Worm (Caenorhabditis elegans) whole organism, L4 larva: Measurements from ENCODE around the gene srh-140.
"Not testable (repeated sequence)": the region's sequence is repeated elsewhere in the genome, so short reads cannot be mapped to it uniquely, and the experiment has no call there.

Experiments used
- D1046.2 ChIP-seq: fragments of 200-800 bp; sonication (Bioruptor generic); IDR thresholded peaks from 2 replicates; pipeline ENCODE4 v1.3.6; 2022; ENCODE audit warnings: missing genetic modification characterization, missing compliant biosample characterization
- F26F4.8 ChIP-seq: fragments of 200-800 bp; sonication (Bioruptor generic); conservative IDR thresholded peaks from 2 replicates; pipeline ENCODE4 v1.3.6; 2022; ENCODE audit warnings: missing genetic modification characterization, missing compliant biosample characterization
- F44E2.7 ChIP-seq: fragments of 200-800 bp; sonication (Bioruptor generic); IDR thresholded peaks from 2 replicates; pipeline ENCODE4 v2.1.2; 2022; ENCODE audit warnings: missing genetic modification characterization, missing compliant biosample characterization
- F49E8.2 ChIP-seq: sonication (generic microtip); optimal IDR thresholded peaks from 2 replicates; lab custom pipeline; 2016; ENCODE audit warnings: missing compliant biosample characterization, mild to moderate bottlenecking, missing genetic modification characterization, borderline replicate concordance
- T26A8.4 ChIP-seq: fragments of 200-800 bp; sonication (Bioruptor generic); IDR thresholded peaks from 2 replicates; pipeline ENCODE4 v1.3.6; 2022; ENCODE audit warnings: missing genetic modification characterization, missing compliant biosample characterization
- Y105C5A.15 ChIP-seq: fragments of 200-800 bp; sonication (Bioruptor generic); IDR thresholded peaks from 2 replicates; pipeline ENCODE4 v1.3.6; 2022; ENCODE audit warnings: missing genetic modification characterization, missing compliant biosample characterization
- Y48G9A.11 ChIP-seq: fragments of 200-800 bp; sonication (Bioruptor generic); IDR thresholded peaks from 2 replicates; pipeline ENCODE4 v1.3.6; 2022; ENCODE audit warnings: missing genetic modification reagents, missing genetic modification characterization, missing compliant biosample characterization
- Y75B8A.6 ChIP-seq: fragments of 200-800 bp; sonication (Bioruptor generic); IDR thresholded peaks from 2 replicates; pipeline ENCODE4 v1.3.6; 2022; ENCODE audit warnings: missing genetic modification reagents, missing genetic modification characterization, missing compliant biosample characterization
- ZK337.2 ChIP-seq: fragments of 200-800 bp; sonication (Bioruptor generic); IDR thresholded peaks from 2 replicates; pipeline ENCODE4 v1.3.6; 2022; ENCODE audit warnings: missing genetic modification reagents, missing genetic modification characterization, missing compliant biosample characterization
- arid-1 ChIP-seq: fragments of 200-800 bp; sonication (Bioruptor generic); conservative IDR thresholded peaks from 2 replicates; pipeline ENCODE4 v1.3.6; 2022; ENCODE audit warnings: missing genetic modification reagents, missing genetic modification characterization, missing compliant biosample characterization
- ceh-20 ChIP-seq: fragments of 200-800 bp; sonication (Bioruptor generic); IDR thresholded peaks from 2 replicates; pipeline ENCODE4 v1.3.6; 2022; ENCODE audit warnings: missing genetic modification reagents, missing genetic modification characterization, missing compliant biosample characterization
- ceh-44 ChIP-seq: fragments of 200-800 bp; sonication (Bioruptor generic); IDR thresholded peaks from 2 replicates; pipeline ENCODE4 v1.3.6; 2022; ENCODE audit warnings: missing genetic modification reagents, missing genetic modification characterization, missing compliant biosample characterization
- ctbp-1 ChIP-seq: fragments of 200-800 bp; sonication (Bioruptor generic); IDR thresholded peaks from 2 replicates; pipeline ENCODE4 v1.3.6; 2022; ENCODE audit warnings: missing genetic modification reagents, missing genetic modification characterization, missing compliant biosample characterization
- daf-8 ChIP-seq: fragments of 200-800 bp; sonication (Bioruptor generic); IDR thresholded peaks from 2 replicates; pipeline ENCODE4 v1.3.6; 2022; ENCODE audit warnings: missing genetic modification characterization, missing compliant biosample characterization
- dmd-6 ChIP-seq: fragments of 200-800 bp; sonication (Bioruptor generic); IDR thresholded peaks from 2 replicates; pipeline ENCODE4 v1.3.6; 2022; ENCODE audit warnings: missing genetic modification reagents, missing genetic modification characterization, missing compliant biosample characterization
- dmd-8 ChIP-seq: fragments of 200-800 bp; sonication (Bioruptor generic); IDR thresholded peaks from 2 replicates; pipeline ENCODE4 v1.3.6; 2022; ENCODE audit warnings: missing genetic modification characterization, missing compliant biosample characterization
- dmd-9 ChIP-seq: fragments of 200-800 bp; sonication (Bioruptor generic); IDR thresholded peaks from 2 replicates; pipeline ENCODE4 v1.3.6; 2022; ENCODE audit warnings: missing genetic modification reagents, missing genetic modification characterization, missing compliant biosample characterization
- egl-43 ChIP-seq: fragments of 200-800 bp; sonication (Bioruptor generic); IDR thresholded peaks from 2 replicates; pipeline ENCODE4 v1.3.6; 2022; ENCODE audit warnings: missing genetic modification reagents, missing genetic modification characterization, missing compliant biosample characterization
- lim-7 ChIP-seq: fragments of 200-800 bp; sonication (Bioruptor generic); IDR thresholded peaks from 2 replicates; pipeline ENCODE4 v1.3.6; 2022; ENCODE audit warnings: missing genetic modification characterization, missing compliant biosample characterization
- lin-1 ChIP-seq: fragments of 200-800 bp; sonication (Bioruptor generic); IDR thresholded peaks from 2 replicates; pipeline ENCODE4 v1.3.6; 2022; ENCODE audit warnings: missing genetic modification reagents, missing genetic modification characterization, missing compliant biosample characterization
- lin-29 ChIP-seq: fragments of 200-800 bp; sonication (Bioruptor generic); IDR thresholded peaks from 2 replicates; pipeline ENCODE4 v1.3.6; 2022; ENCODE audit warnings: missing genetic modification reagents, missing genetic modification characterization, missing compliant biosample characterization
- lin-38 ChIP-seq: fragments of 200-800 bp; sonication (Bioruptor generic); IDR thresholded peaks from 2 replicates; pipeline ENCODE4 v1.3.6; 2022; ENCODE audit warnings: missing genetic modification reagents, missing genetic modification characterization, missing compliant biosample characterization
- madf-5 ChIP-seq, 2 experiments: fragments of 200-800 bp; sonication (Bioruptor generic); IDR thresholded peaks; 2 replicates each; pipeline ENCODE4 v1.3.6; 2022; ENCODE audit warnings: missing compliant biosample characterization in 2 of 2, missing genetic modification characterization in 2 of 2
- madf-9 ChIP-seq: fragments of 200-800 bp; sonication (Bioruptor generic); conservative IDR thresholded peaks from 2 replicates; pipeline ENCODE4 v1.3.6; 2022; ENCODE audit warnings: missing genetic modification reagents, missing genetic modification characterization, missing compliant biosample characterization
- mdt-29 ChIP-seq: fragments of 200-800 bp; sonication (Bioruptor generic); IDR thresholded peaks from 2 replicates; pipeline ENCODE4 v1.3.6; 2022; ENCODE audit warnings: missing genetic modification reagents, missing genetic modification characterization, missing compliant biosample characterization
- nhr-41 ChIP-seq: fragments of 200-800 bp; sonication (Bioruptor generic); IDR thresholded peaks from 2 replicates; pipeline ENCODE4 v1.3.6; 2022; ENCODE audit warnings: missing genetic modification reagents, missing genetic modification characterization, missing compliant biosample characterization
- nhr-42 ChIP-seq: fragments of 200-800 bp; sonication (Bioruptor generic); IDR thresholded peaks from 2 replicates; pipeline ENCODE4 v1.3.6; 2022; ENCODE audit warnings: missing genetic modification characterization, missing compliant biosample characterization
- pha-4 ChIP-seq, 2 experiments: fragments of 150-350 bp in 1 of 2; fragments of 200-800 bp in 1 of 2; sonication (Bioruptor generic) in 1 of 2; IDR thresholded peaks in 1 of 2; optimal IDR thresholded peaks in 1 of 2; 2 replicates each; pipeline versions ENCODE4 v1.3.6 to Lab custom; 2014 to 2022; ENCODE audit warnings: missing genetic modification characterization in 2 of 2, missing genetic modification reagents in 2 of 2, missing biosample characterization in 1 of 2, missing compliant biosample characterization in 1 of 2
- php-3 ChIP-seq: fragments of 200-800 bp; sonication (Bioruptor generic); IDR thresholded peaks from 2 replicates; pipeline ENCODE4 v1.3.6; 2022; ENCODE audit warnings: missing genetic modification reagents, missing genetic modification characterization, missing compliant biosample characterization
- saeg-2 ChIP-seq: fragments of 200-800 bp; sonication (Bioruptor generic); IDR thresholded peaks from 2 replicates; pipeline ENCODE4 v1.3.6; 2022; ENCODE audit warnings: missing genetic modification reagents, missing genetic modification characterization, missing compliant biosample characterization
- set-16 ChIP-seq: fragments of 200-800 bp; sonication (Bioruptor generic); IDR thresholded peaks from 2 replicates; pipeline ENCODE4 v1.3.6; 2022; ENCODE audit warnings: missing genetic modification reagents, missing genetic modification characterization, missing compliant biosample characterization
- snpc-1.2 ChIP-seq: fragments of 200-800 bp; sonication (Bioruptor generic); IDR thresholded peaks from 2 replicates; pipeline ENCODE4 v1.3.6; 2022; ENCODE audit warnings: missing genetic modification reagents, missing genetic modification characterization, missing compliant biosample characterization
- snpc-4 ChIP-seq: fragments of 150-350 bp; optimal IDR thresholded peaks from 2 replicates; lab custom pipeline; 2014; ENCODE audit warnings: missing biosample characterization, missing genetic modification characterization
- unc-130 ChIP-seq: sonication (generic microtip); optimal IDR thresholded peaks from 2 replicates; lab custom pipeline; 2016; ENCODE audit warnings: missing genetic modification reagents, missing genetic modification characterization, missing compliant biosample characterization
- vab-7 ChIP-seq: fragments of 200-800 bp; sonication (Bioruptor generic); IDR thresholded peaks from 2 replicates; pipeline ENCODE4 v1.3.6; 2022; ENCODE audit warnings: missing genetic modification reagents, missing genetic modification characterization, missing compliant biosample characterization
- zip-11 ChIP-seq: fragments of 200-800 bp; sonication (Bioruptor generic); IDR thresholded peaks from 2 replicates; pipeline ENCODE4 v1.3.6; 2022; ENCODE audit warnings: missing genetic modification characterization, missing compliant biosample characterization
- ztf-11 ChIP-seq: fragments of 150-350 bp; optimal IDR thresholded peaks from 2 replicates; lab custom pipeline; 2014; ENCODE audit warnings: missing biosample characterization, missing genetic modification characterization

The srh-140 gene

DNA sequence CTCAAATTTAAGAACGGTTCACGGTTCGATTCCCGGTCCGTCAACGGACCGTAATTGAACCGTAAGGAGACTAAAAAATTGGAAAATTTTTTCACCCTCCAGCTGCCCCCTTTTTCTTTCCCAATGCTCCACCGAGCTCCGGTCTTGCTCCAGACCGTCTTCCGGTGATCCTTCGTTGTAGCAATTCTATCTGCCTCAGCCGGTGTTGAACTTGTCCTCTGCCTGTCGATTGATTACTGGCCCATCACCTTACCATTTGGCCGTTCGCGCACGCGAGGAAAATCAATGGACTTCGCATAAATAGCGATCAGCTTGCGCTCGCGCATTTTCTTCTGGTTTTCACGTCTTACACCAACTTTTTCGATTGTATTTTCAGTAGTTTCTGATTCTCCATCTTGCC is 45.4 kb downstream of the srh-140 start:
- TF ChIP-seq F44E2.7 (peak; percentile 71; the same call in 1 of the 2 replicates), F26F4.8 (GFP tag; lab: Robert Waterston, UW) (peak; percentile 95), ceh-44 (GFP tag; lab: Robert Waterston, UW) (peak; percentile 68; the same call in 1 of the 2 replicates), Y48G9A.11 (GFP tag; lab: Robert Waterston, UW) (peak; percentile 75), dmd-8 (GFP tag; lab: Robert Waterston, UW) (peak; percentile 94), lim-7 (GFP tag; lab: Robert Waterston, UW) (peak; percentile 95), ctbp-1 (peak; percentile 80), mdt-29 (GFP tag; lab: Robert Waterston, UW) (peak; percentile 80), arid-1 (GFP tag; lab: Robert Waterston, UW) (peak; percentile 89), dmd-6 (0 out of 2 replicates have a peak, but pooled peaks have one; percentile 9), ceh-20 (GFP tag; lab: Robert Waterston, UW) (peak; percentile 52; the same call in 1 of the 2 replicates), ZK337.2 (GFP tag; lab: Robert Waterston, UW) (0 out of 2 replicates have a peak, but pooled peaks have one; percentile 13), daf-8 (peak; percentile 64; the same call in 1 of the 2 replicates), php-3 (GFP tag; lab: Robert Waterston, UW) (peak; percentile 72), T26A8.4 (GFP tag; lab: Robert Waterston, UW) (peak; percentile 64; the same call in 1 of the 2 replicates), D1046.2 (GFP tag; lab: Robert Waterston, UW) (peak; percentile 81), vab-7 (GFP tag; lab: Robert Waterston, UW) (peak; percentile 77), set-16 (peak; percentile 55), lin-38 (GFP tag; lab: Robert Waterston, UW) (peak; percentile 82), saeg-2 (peak; percentile 68; the same call in 1 of the 2 replicates), Y105C5A.15 (GFP tag; lab: Robert Waterston, UW) (peak; percentile 71; the same call in 1 of the 2 replicates), madf-9 (peak; percentile 45; the same call in 1 of the 2 replicates), F49E8.2 (tag; lab: Kevin White, UChicago) (peak; percentile 12), zip-11 (0 out of 2 replicates have a peak, but pooled peaks have one; percentile 35), egl-43 (peak; percentile 92), lin-1 (GFP tag; lab: Robert Waterston, UW) (peak; percentile 66; the same call in 1 of the 2 replicates), Y75B8A.6 (GFP tag; lab: Robert Waterston, UW) (peak; percentile 78; the same call in 1 of the 2 replicates), lin-29 (GFP tag; lab: Robert Waterston, UW) (peak; percentile 27; the same call in 1 of the 2 replicates), snpc-1.2 (GFP tag; lab: Robert Waterston, UW) (peak; percentile 86), dmd-9 (GFP tag; lab: Robert Waterston, UW) (0 out of 2 replicates have a peak, but pooled peaks have one; percentile 53), pha-4 (GFP tag; IDR thresholded peaks at IDR 0.05; lab: Robert Waterston, UW) (peak; percentile 84), nhr-42 (GFP tag; lab: Robert Waterston, UW) (peak; percentile 66), nhr-41 (GFP tag; lab: Robert Waterston, UW) (peak; percentile 85), madf-5 (GFP tag; IDR thresholded peaks at IDR 0.05; lab: Robert Waterston, UW) (peak in 1 of 2 experiments; percentile 73; a peak in 1 of 4 replicates)
- TF ChIP-seq pha-4 (tag; optimal IDR thresholded peaks at IDR 0.05; lab: Kevin White, UChicago) = not testable (repeated sequence)

DNA sequence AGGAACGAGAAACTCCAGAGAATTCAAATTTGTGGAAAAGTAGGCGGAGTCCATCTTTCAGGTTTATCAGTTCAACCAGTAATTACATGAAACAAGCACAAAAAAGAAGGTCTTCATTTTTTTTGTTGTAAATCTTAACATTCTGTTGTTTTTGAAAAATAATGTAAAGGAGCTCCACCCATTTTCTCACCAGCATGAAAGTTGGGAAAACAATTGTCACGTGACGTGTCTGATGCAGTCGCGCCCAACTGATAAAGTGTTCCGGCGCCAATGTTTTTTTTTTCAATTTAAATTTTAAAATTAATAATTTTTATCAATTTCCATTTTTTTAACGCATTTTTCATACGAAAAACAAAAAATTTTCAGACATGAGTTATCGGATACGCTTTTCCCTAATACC is 47.1 kb downstream of the srh-140 start, which contains the start of gene F57A10.4:
Gene F57A10.4, plus strand, starts transcription at position 367 of the 400 bp plus-strand sequence.
- no peak for TF ChIP-seq ztf-11
- no peak for TF ChIP-seq snpc-4 (tag; lab: Kevin White, UChicago)
- TF ChIP-seq unc-130 (GFP tag; lab: Kevin White, UChicago) = peak; percentile 56
